Worm (Caenorhabditis elegans) whole organism, dauer: ENCODE results near the gene H18N23.2.

Experiments
- unc-62 ChIP-seq: sonication (generic microtip); optimal IDR thresholded peaks from 2 replicates; lab custom pipeline; 2017; ENCODE audit warnings: missing biosample characterization, missing genetic modification reagents, missing genetic modification characterization

H18N23.2 gene

ce11 chrX:17636326-17636735 is 4.3 kb downstream of the H18N23.2 start:
- no peak for TF ChIP-seq unc-62 (GFP tag; lab: Kevin White, UChicago)

ce11 chrX:17634245-17634644 is 6.4 kb downstream of the H18N23.2 start:
- no peak for TF ChIP-seq unc-62 (GFP tag; lab: Kevin White, UChicago)

ce11 chrX:17633166-17633565 is 7.5 kb downstream of the H18N23.2 start:
- TF ChIP-seq unc-62 (GFP tag; lab: Kevin White, UChicago) = no peak

ce11 chrX:17631703-17632102 is 9.0 kb downstream of the H18N23.2 start:
- no peak for TF ChIP-seq unc-62 (GFP tag; lab: Kevin White, UChicago)

ce11 chrX:17630888-17631287 is 9.8 kb downstream of the H18N23.2 start:
- TF ChIP-seq unc-62 (GFP tag; lab: Kevin White, UChicago) = no peak

ce11 chrX:17628345-17628744 is 12.3 kb downstream of the H18N23.2 start:
- no peak for TF ChIP-seq unc-62 (GFP tag; lab: Kevin White, UChicago)

- no peak for TF ChIP-seq unc-62 (GFP tag; lab: Kevin White, UChicago)
Observed at ce11 chrX:17627923-17628322, 12.7 kb downstream of the H18N23.2 start.

- TF ChIP-seq unc-62 (GFP tag; lab: Kevin White, UChicago) = no peak
Observed at ce11 chrX:17627382-17627781, 13.3 kb downstream of the H18N23.2 start.

ce11 chrX:17626599-17626998 is 14.1 kb downstream of the H18N23.2 start:
- no peak for TF ChIP-seq unc-62 (GFP tag; lab: Kevin White, UChicago)

- no peak for TF ChIP-seq unc-62 (GFP tag; lab: Kevin White, UChicago)
Observed at ce11 chrX:17625729-17626128, 14.9 kb downstream of the H18N23.2 start.

ce11 chrX:17625245-17625644 is 15.4 kb downstream of the H18N23.2 start:
- TF ChIP-seq unc-62 (GFP tag; lab: Kevin White, UChicago) = no peak

ce11 chrX:17614245-17614644 is 26.4 kb downstream of the H18N23.2 start, which contains the start of gene ncs-7:
TSS of gene ncs-7 (plus strand) at chrX:17614545.
- no peak for TF ChIP-seq unc-62 (GFP tag; lab: Kevin White, UChicago)

ce11 chrX:17613024-17613423 is 27.6 kb downstream of the H18N23.2 start:
- no peak for TF ChIP-seq unc-62 (GFP tag; lab: Kevin White, UChicago)

- no peak for TF ChIP-seq unc-62 (GFP tag; lab: Kevin White, UChicago)
Observed at ce11 chrX:17611180-17611579, 29.5 kb downstream of the H18N23.2 start.

ce11 chrX:17610406-17610981 is 30.2 kb downstream of the H18N23.2 start:
- TF ChIP-seq unc-62 (GFP tag; lab: Kevin White, UChicago) = no peak

ce11 chrX:17609948-17610347 is 30.7 kb downstream of the H18N23.2 start, which contains the start of gene C16H3.3:
TSS of gene C16H3.3 (minus strand) at chrX:17610048.
- TF ChIP-seq unc-62 (GFP tag; lab: Kevin White, UChicago) = no peak

- no peak for TF ChIP-seq unc-62 (GFP tag; lab: Kevin White, UChicago)
Observed at ce11 chrX:17601345-17601744, 39.3 kb downstream of the H18N23.2 start.

- TF ChIP-seq unc-62 (GFP tag; lab: Kevin White, UChicago) = no peak
Observed at ce11 chrX:17600139-17600538, 40.5 kb downstream of the H18N23.2 start, which contains the start of gene lec-9. TSS of gene lec-9 (plus strand) at chrX:17600487.
